Fruit fly (Drosophila melanogaster): ENCODE results near the gene CG4960.

The CG4960 gene

DNA sequence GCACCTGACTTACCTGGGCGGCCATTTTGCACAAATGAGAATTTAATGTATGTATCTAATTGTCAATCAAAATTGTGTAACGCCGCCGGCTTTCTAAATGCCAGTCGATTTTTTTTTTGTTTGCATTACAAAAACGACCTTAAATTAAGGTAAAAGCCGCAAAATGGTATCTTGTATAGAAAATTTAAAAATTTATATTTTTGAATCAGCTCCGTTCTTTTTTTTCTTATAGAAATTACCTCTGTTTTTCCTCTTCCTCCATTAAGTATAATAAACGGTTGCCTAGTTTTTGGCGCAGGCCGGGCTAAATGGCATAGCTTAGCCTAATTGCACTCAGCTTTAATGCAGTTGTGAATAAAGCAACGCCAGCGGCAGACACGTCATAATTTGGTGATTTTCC lies at the start of gene CG4960:
TSS of gene CG4960 (minus strand) at position 101 of the 400 bp plus-strand sequence.
- no peak for TF ChIP-seq CG8319 (GFP tag; optimal IDR thresholded peaks at IDR 0.05)
- no peak for TF ChIP-seq salr (GFP tag; optimal IDR thresholded peaks at IDR 0.05)
- TF ChIP-seq CG10631 (GFP tag; optimal IDR thresholded peaks at IDR 0.05) = no peak
- TF ChIP-seq Gug (GFP tag; IDR thresholded peaks at IDR 0.05) = no peak
- no peak for TF ChIP-seq fd59A (GFP tag; optimal IDR thresholded peaks at IDR 0.05)
- TF ChIP-seq dac (GFP tag; optimal IDR thresholded peaks at IDR 0.05) = no peak

DNA sequence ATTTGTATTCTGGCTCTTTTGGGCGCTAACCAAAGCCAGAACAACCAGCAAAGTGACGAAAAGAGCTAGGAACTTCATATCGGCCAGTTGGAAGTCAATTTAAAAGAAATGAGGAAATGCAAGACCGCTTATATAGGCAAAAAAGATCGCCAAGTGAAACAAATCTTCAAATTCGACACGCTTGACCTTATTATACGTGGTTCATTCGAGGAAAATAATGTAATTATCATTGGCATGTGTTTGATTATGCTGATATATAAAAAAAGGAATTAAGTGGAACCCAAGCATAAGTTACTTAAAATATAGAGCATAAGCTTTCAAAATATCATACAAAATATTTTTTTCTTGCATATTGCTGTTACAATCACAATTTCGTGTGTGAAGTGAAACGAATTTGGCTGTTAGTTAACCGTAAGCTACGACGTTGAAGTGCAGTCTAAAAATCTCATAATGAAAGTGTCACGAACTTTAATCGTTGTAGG lies 44.7 kb upstream of the CG4960 start, which contains the start of the genes Mst57Da and alpha4GT2:
TSS of gene Mst57Da (minus strand) at position 101 of the 482 bp plus-strand sequence.
TSS of gene alpha4GT2 (plus strand) at position 432 of the 482 bp plus-strand sequence.
- no peak for TF ChIP-seq fd59A (GFP tag; optimal IDR thresholded peaks at IDR 0.05)
- no peak for TF ChIP-seq Met (GFP tag; optimal IDR thresholded peaks at IDR 0.05)
- no peak for TF ChIP-seq Ets96B (tag; optimal IDR thresholded peaks at IDR 0.05)
- no peak for TF ChIP-seq achi (GFP tag; optimal IDR thresholded peaks at IDR 0.05)
- no peak for TF ChIP-seq CG9139 (GFP tag; optimal IDR thresholded peaks at IDR 0.05)
- TF ChIP-seq Blimp-1 (GFP tag; optimal IDR thresholded peaks at IDR 0.05) = no peak
- TF ChIP-seq CG8119 (GFP tag; IDR thresholded peaks at IDR 0.05) = no peak
- TF ChIP-seq Eip75B (GFP tag; optimal IDR thresholded peaks at IDR 0.05) = no peak
- TF ChIP-seq Gug (GFP tag; IDR thresholded peaks at IDR 0.05) = no peak
- no peak for TF ChIP-seq lz (GFP tag; optimal IDR thresholded peaks at IDR 0.05)

DNA sequence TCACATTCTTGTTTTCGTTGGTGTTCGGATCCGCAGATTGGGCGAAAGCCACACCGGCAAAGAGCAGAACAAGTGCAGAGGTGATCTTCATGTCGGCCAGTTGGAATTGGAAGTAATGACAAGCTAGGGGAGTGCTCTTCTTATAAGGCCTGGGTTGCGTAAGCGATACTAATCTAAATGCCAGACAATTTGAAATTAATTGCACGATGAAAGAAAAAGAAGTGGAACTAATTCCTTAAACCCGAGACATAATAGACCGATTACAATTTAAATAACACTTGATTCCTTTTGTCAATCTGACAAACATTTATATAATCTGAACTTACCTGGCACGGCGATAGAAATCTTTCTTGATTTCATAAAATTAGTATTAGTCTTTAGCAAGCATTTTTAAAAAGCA lies 43.7 kb upstream of the CG4960 start, which contains the start of gene Mst57Db:
TSS of gene Mst57Db (minus strand) at position 101 of the 400 bp plus-strand sequence.
- TF ChIP-seq CG32006 (GFP tag; optimal IDR thresholded peaks at IDR 0.05) (no peak), CG11294 (GFP tag; IDR thresholded peaks at IDR 0.05) (no peak), CG6808 (GFP tag; optimal IDR thresholded peaks at IDR 0.05) (no peak), CG3032 (tag; optimal IDR thresholded peaks at IDR 0.05) (no peak), spab (GFP tag; optimal IDR thresholded peaks at IDR 0.05) (no peak), achi (GFP tag; optimal IDR thresholded peaks at IDR 0.05) (no peak), CG9139 (GFP tag; optimal IDR thresholded peaks at IDR 0.05) (no peak), CG3919 (GFP tag; optimal IDR thresholded peaks at IDR 0.05) (no peak), dsx (GFP tag; optimal IDR thresholded peaks at IDR 0.05; ENCODE audit: poor library complexity, severe bottlenecking) (no peak), pdm3 (GFP tag; optimal IDR thresholded peaks at IDR 0.05) (no peak), fd59A (GFP tag; optimal IDR thresholded peaks at IDR 0.05) (no peak), CG1621 (tag; optimal IDR thresholded peaks at IDR 0.05) (no peak), Smox (GFP tag; optimal IDR thresholded peaks at IDR 0.05) (no peak)

DNA sequence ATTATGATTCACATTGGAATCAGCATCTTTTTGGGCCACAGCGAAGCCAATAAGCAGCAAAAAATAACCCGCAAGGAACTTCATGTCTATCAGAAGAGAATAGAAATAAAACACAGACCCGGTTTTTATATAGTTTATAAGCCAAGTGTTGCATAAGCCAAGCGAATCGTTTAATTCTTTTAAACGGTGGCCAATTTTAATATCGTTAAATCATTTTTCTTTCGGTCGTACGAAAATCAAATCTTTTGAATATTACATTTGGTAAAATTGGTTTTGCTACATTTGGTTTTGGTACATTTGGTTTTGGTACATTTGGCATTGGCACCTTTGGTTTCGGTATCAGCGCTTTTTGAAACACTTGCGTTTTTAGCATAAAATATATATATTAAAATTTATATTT lies 43.0 kb upstream of the CG4960 start, which contains the start of gene Sfp96F:
TSS of gene Sfp96F (minus strand) at position 101 of the 400 bp plus-strand sequence.
- no peak for TF ChIP-seq CG10631 (GFP tag; optimal IDR thresholded peaks at IDR 0.05)
- no peak for TF ChIP-seq Hr4 (GFP tag; optimal IDR thresholded peaks at IDR 0.05)
- no peak for TF ChIP-seq svp (GFP tag)
- no peak for TF ChIP-seq CG34406 (GFP tag; optimal IDR thresholded peaks at IDR 0.05)
- no peak for TF ChIP-seq Eip75B (GFP tag; optimal IDR thresholded peaks at IDR 0.05)
- TF ChIP-seq lz (GFP tag; optimal IDR thresholded peaks at IDR 0.05) = no peak
- no peak for TF ChIP-seq CG11762 (GFP tag; optimal IDR thresholded peaks at IDR 0.05; ENCODE audit: insufficient read depth)
- no peak for TF ChIP-seq ss (GFP tag; optimal IDR thresholded peaks at IDR 0.05)
- no peak for TF ChIP-seq cyc (GFP tag; optimal IDR thresholded peaks at IDR 0.05)
- no peak for TF ChIP-seq acj6 (GFP tag; optimal IDR thresholded peaks at IDR 0.05)

DNA sequence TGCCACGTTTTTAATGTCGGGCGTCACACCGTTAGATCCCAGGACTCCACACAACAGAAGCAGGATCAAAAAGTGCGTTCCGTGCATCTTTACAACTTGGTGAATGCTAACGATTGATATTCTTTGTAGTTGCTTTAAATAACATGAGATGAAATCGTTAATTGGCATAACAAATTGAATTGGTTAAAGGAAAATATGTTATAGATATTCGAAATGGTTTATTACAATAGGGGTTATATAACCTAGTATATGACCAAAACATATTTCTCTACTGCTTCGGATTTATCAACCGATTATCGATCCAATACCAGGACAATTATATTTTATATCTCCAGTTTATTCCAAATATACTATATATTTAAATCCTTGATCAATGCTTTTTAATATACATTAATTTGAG lies 42.5 kb upstream of the CG4960 start, which contains the start of gene Mst57Dc:
TSS of gene Mst57Dc (minus strand) at position 101 of the 400 bp plus-strand sequence.
- TF ChIP-seq CG31627 (GFP tag; optimal IDR thresholded peaks at IDR 0.05) = no peak
- no peak for TF ChIP-seq CG1621 (tag; optimal IDR thresholded peaks at IDR 0.05)
- TF ChIP-seq pdm3 (GFP tag; optimal IDR thresholded peaks at IDR 0.05) = no peak
- no peak for TF ChIP-seq net (GFP tag; optimal IDR thresholded peaks at IDR 0.05)
- no peak for TF ChIP-seq OdsH (GFP tag; optimal IDR thresholded peaks at IDR 0.05)
- no peak for TF ChIP-seq Sox14 (GFP tag; optimal IDR thresholded peaks at IDR 0.05)

Measured in whole organism, prepupa.